Worm (Caenorhabditis elegans) whole organism, L1 larva: Measurements from ENCODE around the gene chca-1.

ENCODE experiments used
- C04F5.9 ChIP-seq: sonication (generic microtip); optimal IDR thresholded peaks from 2 replicates; lab custom pipeline; 2016; ENCODE audit warnings: missing genetic modification characterization, missing compliant biosample characterization
- C16A3.4 ChIP-seq: fragments of 150-350 bp; optimal IDR thresholded peaks from 2 replicates; lab custom pipeline; 2014; ENCODE audit warnings: missing biosample characterization, missing genetic modification characterization
- F16B12.6 ChIP-seq: fragments of 150-350 bp; optimal IDR thresholded peaks from 2 replicates; lab custom pipeline; 2014; ENCODE audit warnings: missing biosample characterization, missing genetic modification characterization
- Y116A8C.19 ChIP-seq: sonication (generic microtip); optimal IDR thresholded peaks from 2 replicates; lab custom pipeline; 2016; ENCODE audit warnings: missing compliant biosample characterization, missing genetic modification characterization, borderline replicate concordance
- aha-1 ChIP-seq: fragments of 150-350 bp; optimal IDR thresholded peaks from 2 replicates; lab custom pipeline; 2014; ENCODE audit warnings: missing biosample characterization, missing genetic modification characterization
- aly-2 ChIP-seq: fragments of 150-350 bp; optimal IDR thresholded peaks from 2 replicates; lab custom pipeline; 2014; ENCODE audit warnings: missing biosample characterization, missing genetic modification characterization
- ama-1 ChIP-seq: fragments of 150-350 bp; optimal IDR thresholded peaks from 2 replicates; lab custom pipeline; 2014
- ceh-63 ChIP-seq: fragments of 200-800 bp; sonication (Bioruptor generic); optimal IDR thresholded peaks from 2 replicates; lab custom pipeline; 2018; ENCODE audit warnings: mild to moderate bottlenecking, missing genetic modification characterization, missing compliant biosample characterization
- ceh-82 ChIP-seq, 3 experiments: fragments of 150-350 bp in 1 of 3; sonication (generic microtip) in 2 of 3; optimal IDR thresholded peaks; 2 replicates each; lab custom pipeline; 2014 to 2017; ENCODE audit warnings: missing biosample characterization in 3 of 3, missing genetic modification characterization in 3 of 3
- ceh-88 ChIP-seq: fragments of 200-800 bp; sonication (Bioruptor generic); IDR thresholded peaks from 2 replicates; pipeline ENCODE4 v1.3.6; 2022; ENCODE audit warnings: missing genetic modification characterization, missing compliant biosample characterization
- dpl-1 ChIP-seq, 3 experiments: fragments of 150-350 bp in 2 of 3; sonication (generic microtip) in 1 of 3; optimal IDR thresholded peaks; 2 replicates each; lab custom pipeline; 2014 to 2017; ENCODE audit warnings: missing biosample characterization in 3 of 3, missing genetic modification characterization in 3 of 3, missing genetic modification reagents in 3 of 3
- dsc-1 ChIP-seq: sonication (generic microtip); optimal IDR thresholded peaks from 2 replicates; lab custom pipeline; 2016; ENCODE audit warnings: mild to moderate bottlenecking, missing genetic modification characterization, missing compliant biosample characterization
- efl-1 ChIP-seq, 4 experiments: fragments of 150-350 bp; optimal IDR thresholded peaks in 3 of 4; peaks in 1 of 4; 1 replicate in 1 of 4; 2 replicates in 3 of 4; lab custom pipeline; 2014; ENCODE audit warnings: missing biosample characterization in 2 of 4, missing genetic modification characterization in 2 of 4, missing genetic modification reagents in 2 of 4
- efl-3 ChIP-seq: fragments of 200-800 bp; sonication (Bioruptor generic); optimal IDR thresholded peaks from 2 replicates; lab custom pipeline; 2018; ENCODE audit warnings: mild to moderate bottlenecking, missing genetic modification characterization, missing compliant biosample characterization
- egl-13 ChIP-seq: sonication (generic microtip); optimal IDR thresholded peaks from 2 replicates; lab custom pipeline; 2016; ENCODE audit warnings: missing genotype, missing genetic modification reagents, missing genetic modification characterization, missing compliant biosample characterization
- elt-2 ChIP-seq: sonication (generic microtip); optimal IDR thresholded peaks from 2 replicates; lab custom pipeline; 2016; ENCODE audit warnings: missing genetic modification characterization, mild to moderate bottlenecking, inconsistent platforms, missing compliant biosample characterization, missing genetic modification reagents
- fkh-10 ChIP-seq: sonication (generic microtip); optimal IDR thresholded peaks from 2 replicates; lab custom pipeline; 2017; ENCODE audit warnings: missing biosample characterization, missing genetic modification reagents, missing genetic modification characterization
- fkh-8 ChIP-seq: sonication (generic microtip); optimal IDR thresholded peaks from 2 replicates; lab custom pipeline; 2016; ENCODE audit warnings: mild to moderate bottlenecking, missing genetic modification characterization, missing compliant biosample characterization
- fos-1 ChIP-seq: fragments of 150-350 bp; optimal IDR thresholded peaks from 2 replicates; lab custom pipeline; 2014; ENCODE audit warnings: missing biosample characterization, missing genetic modification characterization
- grh-1 ChIP-seq: fragments of 200-800 bp; sonication (Bioruptor generic); IDR thresholded peaks from 2 replicates; pipeline ENCODE4 v1.3.6; 2022; ENCODE audit warnings: missing genetic modification reagents, missing genetic modification characterization, missing compliant biosample characterization
- hlh-4 ChIP-seq: sonication (generic microtip); optimal IDR thresholded peaks from 2 replicates; lab custom pipeline; 2016; ENCODE audit warnings: mild to moderate bottlenecking, missing genetic modification characterization, missing compliant biosample characterization
- irx-1 ChIP-seq: sonication (generic microtip); optimal IDR thresholded peaks from 2 replicates; lab custom pipeline; 2016; ENCODE audit warnings: missing genetic modification characterization, missing compliant biosample characterization
- lin-13 ChIP-seq: fragments of 150-350 bp; optimal IDR thresholded peaks from 2 replicates; lab custom pipeline; 2014; ENCODE audit warnings: missing biosample characterization, missing genetic modification reagents, missing genetic modification characterization
- lin-15B ChIP-seq: fragments of 150-350 bp; sonication (generic microtip); optimal IDR thresholded peaks from 3 replicates; lab custom pipeline; 2014; ENCODE audit warnings: missing biosample characterization, missing genetic modification characterization
- lin-39 ChIP-seq: fragments of 150-350 bp; optimal IDR thresholded peaks from 2 replicates; lab custom pipeline; 2014; ENCODE audit warnings: missing biosample characterization, missing genetic modification reagents, missing genetic modification characterization
- lsy-2 ChIP-seq, 2 experiments: fragments of 150-350 bp; optimal IDR thresholded peaks; 2 replicates each; lab custom pipeline; 2014; ENCODE audit warnings: missing biosample characterization in 2 of 2, missing genetic modification characterization in 2 of 2
- mab-9 ChIP-seq: fragments of 200-800 bp; sonication (Bioruptor generic); IDR thresholded peaks from 2 replicates; pipeline ENCODE4 v1.3.6; 2022; ENCODE audit warnings: missing genetic modification reagents, missing genetic modification characterization, missing compliant biosample characterization
- mdl-1 ChIP-seq, 2 experiments: fragments of 150-350 bp; optimal IDR thresholded peaks; 2 replicates each; lab custom pipeline; 2014 to 2017; ENCODE audit warnings: missing biosample characterization in 2 of 2, missing genetic modification characterization in 2 of 2, inconsistent platforms in 1 of 2
- mef-2 ChIP-seq: fragments of 150-350 bp; optimal IDR thresholded peaks from 2 replicates; lab custom pipeline; 2014; ENCODE audit warnings: missing biosample characterization, missing genetic modification characterization
- nhr-11 ChIP-seq: fragments of 150-350 bp; optimal IDR thresholded peaks from 2 replicates; lab custom pipeline; 2014; ENCODE audit warnings: missing biosample characterization, missing genetic modification characterization
- nhr-12 ChIP-seq: sonication (generic microtip); optimal IDR thresholded peaks from 2 replicates; lab custom pipeline; 2017; ENCODE audit warnings: missing biosample characterization, missing genetic modification characterization
- nhr-20 ChIP-seq: sonication (generic microtip); optimal IDR thresholded peaks from 2 replicates; lab custom pipeline; 2016; ENCODE audit warnings: mild to moderate bottlenecking, missing genetic modification characterization, missing compliant biosample characterization
- nhr-28 ChIP-seq: fragments of 150-350 bp; optimal IDR thresholded peaks from 2 replicates; lab custom pipeline; 2014; ENCODE audit warnings: missing biosample characterization, missing genetic modification characterization
- nhr-77 ChIP-seq: fragments of 150-350 bp; optimal IDR thresholded peaks from 2 replicates; lab custom pipeline; 2014; ENCODE audit warnings: missing biosample characterization, missing genetic modification characterization
- nhr-84 ChIP-seq: sonication (generic microtip); optimal IDR thresholded peaks from 2 replicates; lab custom pipeline; 2017; ENCODE audit warnings: missing biosample characterization, missing genetic modification characterization
- nhr-90 ChIP-seq: sonication (generic microtip); optimal IDR thresholded peaks from 2 replicates; lab custom pipeline; 2016; ENCODE audit warnings: mild to moderate bottlenecking, missing genetic modification characterization, missing compliant biosample characterization; ENCODE audit not compliant: poor library complexity
- pag-3 ChIP-seq: sonication (generic microtip); optimal IDR thresholded peaks from 2 replicates; lab custom pipeline; 2017; ENCODE audit warnings: missing genetic modification characterization, mild to moderate bottlenecking, missing compliant biosample characterization, antibody characterized with exemption, borderline replicate concordance; ENCODE audit not compliant: insufficient read depth
- pqm-1 ChIP-seq: sonication (generic microtip); optimal IDR thresholded peaks from 3 replicates; lab custom pipeline; 2017; ENCODE audit warnings: missing biosample characterization, missing genetic modification characterization
- skn-1 ChIP-seq: fragments of 150-350 bp; optimal IDR thresholded peaks from 2 replicates; lab custom pipeline; 2014; ENCODE audit warnings: missing biosample characterization, missing genetic modification characterization
- snu-23 ChIP-seq: sonication (generic microtip); optimal IDR thresholded peaks from 2 replicates; lab custom pipeline; 2016; ENCODE audit warnings: missing genetic modification characterization, missing compliant biosample characterization
- sox-4 ChIP-seq: sonication (generic microtip); optimal IDR thresholded peaks from 2 replicates; lab custom pipeline; 2016; ENCODE audit warnings: missing genetic modification characterization, missing compliant biosample characterization
- sup-37 ChIP-seq: fragments of 200-800 bp; sonication (Bioruptor generic); optimal IDR thresholded peaks from 2 replicates; lab custom pipeline; 2018; ENCODE audit warnings: mild to moderate bottlenecking, missing genetic modification characterization, missing compliant biosample characterization
- swsn-7 ChIP-seq: sonication (generic microtip); optimal IDR thresholded peaks from 2 replicates; lab custom pipeline; 2016; ENCODE audit warnings: missing genetic modification characterization, missing compliant biosample characterization
- tbx-2 ChIP-seq: sonication (generic microtip); optimal IDR thresholded peaks from 2 replicates; lab custom pipeline; 2016; ENCODE audit warnings: missing genetic modification characterization, missing compliant biosample characterization
- unc-130 ChIP-seq: fragments of 150-350 bp; optimal IDR thresholded peaks from 2 replicates; lab custom pipeline; 2017; ENCODE audit warnings: missing biosample characterization, missing genetic modification characterization, inconsistent platforms
- unc-30 ChIP-seq: sonication (generic microtip); optimal IDR thresholded peaks from 2 replicates; lab custom pipeline; 2017; ENCODE audit warnings: missing biosample characterization, missing genetic modification characterization
- unc-62 ChIP-seq: fragments of 150-350 bp; optimal IDR thresholded peaks from 2 replicates; lab custom pipeline; 2014; ENCODE audit warnings: missing biosample characterization, missing genetic modification reagents, missing genetic modification characterization
- unc-86 ChIP-seq: sonication (generic microtip); optimal IDR thresholded peaks from 2 replicates; lab custom pipeline; 2016; ENCODE audit warnings: missing genetic modification characterization, missing compliant biosample characterization
- vab-15 ChIP-seq: sonication (generic microtip); optimal IDR thresholded peaks from 2 replicates; lab custom pipeline; 2017; ENCODE audit warnings: missing genotype, mild to moderate bottlenecking, missing genetic modification characterization, missing compliant biosample characterization
- xbp-1 ChIP-seq: sonication (generic microtip); optimal IDR thresholded peaks from 2 replicates; lab custom pipeline; 2016; ENCODE audit warnings: missing genetic modification characterization, missing compliant biosample characterization
- zag-1 ChIP-seq: fragments of 150-350 bp; optimal IDR thresholded peaks from 2 replicates; lab custom pipeline; 2014; ENCODE audit warnings: missing biosample characterization, missing genetic modification characterization
- zip-4 ChIP-seq: fragments of 200-800 bp; sonication (Bioruptor generic); optimal IDR thresholded peaks from 2 replicates; lab custom pipeline; 2018; ENCODE audit warnings: mild to moderate bottlenecking, missing genetic modification characterization, moderate library complexity, missing compliant biosample characterization
- ztf-11 ChIP-seq, 2 experiments: sonication (generic microtip); optimal IDR thresholded peaks; 2 replicates each; lab custom pipeline; 2016 to 2017; ENCODE audit warnings: missing genetic modification characterization in 2 of 2, missing biosample characterization in 1 of 2, missing compliant biosample characterization in 1 of 2
- ztf-4 ChIP-seq: fragments of 150-350 bp; optimal IDR thresholded peaks from 2 replicates; lab custom pipeline; 2014; ENCODE audit warnings: missing biosample characterization, missing genetic modification characterization

chca-1 gene

DNA sequence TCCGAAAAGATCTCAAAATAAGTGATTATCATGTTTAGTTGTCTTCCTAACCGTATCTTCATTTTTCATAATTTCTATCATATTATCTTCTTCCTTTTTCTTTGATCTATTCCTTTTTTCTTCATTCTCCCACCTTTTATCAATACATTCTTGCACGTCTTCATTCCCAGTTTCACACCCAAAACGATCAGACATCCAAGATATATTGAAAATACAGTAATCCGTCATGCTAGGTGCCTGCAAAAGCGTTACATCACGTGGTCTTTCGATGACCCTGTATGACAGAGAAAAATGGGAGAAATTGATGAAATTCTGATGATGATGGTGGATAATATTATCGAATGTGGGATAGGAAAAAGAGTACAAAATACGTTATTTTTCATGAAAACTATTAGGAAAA lies 21.2 kb downstream of the chca-1 start:
- TF ChIP-seq nhr-20 (tag; lab: Kevin White, UChicago), result peak; percentile 95
- TF ChIP-seq xbp-1, result peak; percentile 3
- no peak for TF ChIP-seq sox-4 (tag; lab: Kevin White, UChicago)
- no peak for TF ChIP-seq ceh-63
- peak; percentile 77 for TF ChIP-seq nhr-90 (tag; lab: Kevin White, UChicago)
- TF ChIP-seq nhr-28 (tag; lab: Kevin White, UChicago), result no peak
- TF ChIP-seq hlh-4 (tag; lab: Kevin White, UChicago), result no peak
- no peak for TF ChIP-seq nhr-84 (tag; lab: Kevin White, UChicago)
- TF ChIP-seq lin-39 (tag; lab: Kevin White, UChicago), result no peak
- TF ChIP-seq tbx-2 (tag; lab: Kevin White, UChicago), result peak; percentile 35
- TF ChIP-seq fkh-10 (GFP tag; lab: Kevin White, UChicago), result no peak
- TF ChIP-seq ztf-4 (tag; lab: Kevin White, UChicago), result peak; percentile 18
- TF ChIP-seq unc-62, result no peak
- no peak for TF ChIP-seq fkh-8 (tag; lab: Kevin White, UChicago)
- no peak for TF ChIP-seq nhr-12 (tag; lab: Kevin White, UChicago)
- no peak for TF ChIP-seq pag-3 (tag; lab: Kevin White, UChicago)
- no peak for TF ChIP-seq vab-15 (tag; lab: Kevin White, UChicago)
- no peak for TF ChIP-seq sup-37 (GFP tag; lab: Kevin White, UChicago)
- no peak for TF ChIP-seq unc-86 (tag; lab: Kevin White, UChicago)
- TF ChIP-seq mef-2 (tag; lab: Kevin White, UChicago), result no peak
- TF ChIP-seq elt-2, result no peak
- no peak for TF ChIP-seq ama-1 (lab: Kevin White, UChicago)
- TF ChIP-seq unc-30, result no peak
- no peak for TF ChIP-seq ztf-11 (tag; optimal IDR thresholded peaks at IDR 0.05; lab: Kevin White, UChicago)
- TF ChIP-seq dpl-1 (GFP tag; optimal IDR thresholded peaks at IDR 0.05; lab: Kevin White, UChicago), result peak in 1 of 3 experiments; percentile 21
- no peak for TF ChIP-seq Y116A8C.19 (tag; lab: Kevin White, UChicago)
- TF ChIP-seq nhr-11, result no peak
- no peak for TF ChIP-seq swsn-7 (tag; lab: Kevin White, UChicago)
- no peak for TF ChIP-seq ceh-82 (tag; optimal IDR thresholded peaks at IDR 0.05; lab: Kevin White, UChicago)
- TF ChIP-seq nhr-77, result no peak
- TF ChIP-seq C16A3.4 (tag; lab: Kevin White, UChicago), result peak; percentile 22
- no peak for TF ChIP-seq efl-1 (optimal IDR thresholded peaks at IDR 0.05; lab: Kevin White, UChicago)
- TF ChIP-seq efl-1 (GFP tag; optimal IDR thresholded peaks at IDR 0.05 in 1 of 2; lab: Kevin White, UChicago), result no peak
- no peak for TF ChIP-seq C04F5.9
- no peak for TF ChIP-seq lin-13
- TF ChIP-seq mab-9, result no peak
- TF ChIP-seq snu-23, result peak; percentile 80
- TF ChIP-seq F16B12.6 (tag; lab: Kevin White, UChicago), result no peak
- no peak for TF ChIP-seq skn-1 (tag; lab: Kevin White, UChicago)
- peak; percentile 38; the same call in 1 of the 2 replicates for TF ChIP-seq grh-1 (GFP tag; lab: Robert Waterston, UW)
- peak; percentile 69 to 82 for TF ChIP-seq lsy-2 (tag; optimal IDR thresholded peaks at IDR 0.05; lab: Kevin White, UChicago)
- no peak for TF ChIP-seq irx-1 (tag; lab: Kevin White, UChicago)
- no peak for TF ChIP-seq dsc-1 (tag; lab: Kevin White, UChicago)
- TF ChIP-seq mdl-1 (tag; optimal IDR thresholded peaks at IDR 0.05; lab: Kevin White, UChicago), result peak in 1 of 2 experiments; percentile 41
- no peak for TF ChIP-seq unc-130 (tag; lab: Kevin White, UChicago)
- no peak for TF ChIP-seq aha-1
- TF ChIP-seq lin-15B (tag; lab: Kevin White, UChicago), result no peak
- TF ChIP-seq aly-2 (tag; lab: Kevin White, UChicago), result no peak
- TF ChIP-seq egl-13 (tag; lab: Kevin White, UChicago), result no peak
- no peak for TF ChIP-seq fos-1 (tag; lab: Kevin White, UChicago)
- TF ChIP-seq zag-1 (tag; lab: Kevin White, UChicago), result no peak
- TF ChIP-seq zip-4 (GFP tag; lab: Kevin White, UChicago), result no peak
- TF ChIP-seq ceh-88, result no peak
- no peak for TF ChIP-seq pqm-1
- TF ChIP-seq efl-3 (GFP tag; lab: Kevin White, UChicago), result peak; percentile 32
